Worm (Caenorhabditis elegans): ENCODE data around the gene R166.3.

The R166.3 gene

DNA sequence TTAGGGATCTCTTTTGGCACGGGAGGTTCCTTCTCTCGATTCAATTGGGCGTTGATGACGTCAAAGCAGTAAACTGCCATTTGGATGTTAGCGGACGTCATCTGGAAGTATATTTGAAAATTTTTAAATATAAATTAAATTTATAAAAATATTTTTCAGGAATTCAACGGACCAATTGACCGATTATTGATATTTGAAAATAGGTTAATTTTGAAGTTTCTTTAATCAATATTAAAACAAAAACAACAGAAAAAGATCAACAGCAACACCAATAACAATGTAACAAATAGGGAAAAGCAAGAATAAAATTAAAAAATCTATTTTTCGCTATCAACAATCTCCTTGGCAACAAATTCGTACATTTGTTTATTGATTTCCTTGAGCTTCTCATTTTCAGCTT is at the start of gene R166.3:
TSS of gene R166.3 (minus strand) at position 101 of the 400 bp plus-strand sequence.
- no peak for TF ChIP-seq unc-62 (GFP tag; optimal IDR thresholded peaks at IDR 0.05)

DNA sequence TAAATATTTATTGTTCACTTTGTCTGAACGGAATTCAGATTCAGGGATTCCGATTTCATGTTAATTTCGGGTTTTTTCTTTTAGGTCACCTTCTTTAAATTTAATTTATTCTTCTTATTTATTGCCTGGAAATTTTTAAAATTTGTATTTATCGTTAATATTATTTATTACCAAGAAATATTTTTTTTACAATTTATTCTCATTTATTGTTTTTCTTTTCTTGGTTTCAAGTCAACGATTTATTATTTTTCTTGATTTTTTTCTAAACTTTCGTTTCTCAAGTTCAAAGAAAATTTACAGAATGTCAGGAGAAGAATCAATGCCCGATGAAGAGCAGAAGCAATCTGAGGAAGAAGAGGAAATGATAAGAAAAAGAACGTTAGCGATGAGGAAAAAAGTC is 48.6 kb upstream of the R166.3 start, which contains the start of gene crn-3:
TSS of gene crn-3 (plus strand) at position 301 of the 400 bp plus-strand sequence.
- no peak for TF ChIP-seq unc-62 (GFP tag; optimal IDR thresholded peaks at IDR 0.05)

DNA sequence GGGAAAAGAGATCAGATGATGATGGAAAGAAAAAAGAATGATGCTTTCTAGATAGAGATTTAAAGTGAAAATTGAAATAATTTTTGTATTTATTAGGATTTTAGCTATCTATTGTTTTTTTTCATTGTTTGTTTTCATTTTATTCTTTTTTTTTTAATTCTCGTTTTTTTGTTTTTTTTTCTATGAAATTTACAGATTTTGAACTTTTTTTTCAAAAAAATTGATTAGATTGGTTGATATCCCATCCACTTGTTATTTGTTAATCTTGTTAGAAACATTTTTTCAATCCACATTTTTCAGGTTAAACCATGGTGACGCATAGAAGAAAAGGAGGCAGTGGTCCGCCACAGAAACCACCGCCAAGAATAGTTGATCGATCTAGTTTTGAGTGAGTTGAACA is 44.9 kb upstream of the R166.3 start, which contains the start of gene algn-9:
TSS of gene algn-9 (plus strand) at position 301 of the 400 bp plus-strand sequence.
- TF ChIP-seq unc-62 (GFP tag; optimal IDR thresholded peaks at IDR 0.05), result no peak

DNA sequence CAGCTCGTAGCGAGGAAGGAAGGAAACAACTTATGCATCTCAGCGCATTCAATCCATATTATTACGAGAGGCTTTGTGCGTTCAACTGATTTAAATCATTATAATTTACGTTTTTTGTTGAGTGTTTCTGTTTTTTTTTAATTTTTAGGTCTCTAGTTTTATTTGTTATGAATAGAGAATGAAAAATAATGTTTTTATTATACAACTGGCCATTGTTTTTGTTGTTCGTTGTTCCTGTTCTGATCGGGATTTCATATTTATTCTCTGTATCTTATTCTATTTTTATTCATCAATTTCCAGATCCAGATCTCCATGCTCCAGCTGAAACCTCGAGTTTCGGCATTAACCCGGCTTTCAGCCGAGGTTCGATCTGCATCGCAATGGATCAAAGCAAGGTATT is 43.2 kb upstream of the R166.3 start, which contains the start of gene mrps-22:
TSS of gene mrps-22 (plus strand) at position 301 of the 400 bp plus-strand sequence.
- TF ChIP-seq unc-62 (GFP tag; optimal IDR thresholded peaks at IDR 0.05), result no peak

DNA sequence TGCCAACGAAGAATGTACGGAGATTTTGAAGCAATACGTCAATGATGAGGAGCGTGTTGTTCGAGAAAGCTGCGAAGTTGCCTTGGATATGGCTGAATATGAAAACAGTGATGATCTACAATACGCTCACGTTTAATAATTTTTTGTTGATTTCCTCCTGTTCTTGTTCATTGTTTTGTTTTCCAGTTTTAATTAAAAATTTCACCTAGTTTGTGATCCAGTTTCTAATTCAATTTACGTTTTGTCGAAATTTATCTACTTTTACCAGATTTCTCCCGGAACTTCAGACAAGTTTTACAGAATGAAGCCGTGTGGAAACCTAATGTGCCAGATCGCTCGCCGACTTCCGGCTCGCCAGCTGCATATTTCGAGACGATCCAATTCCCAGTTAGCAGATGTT is 41.7 kb upstream of the R166.3 start, which contains the start of gene dap-3:
TSS of gene dap-3 (plus strand) at position 301 of the 400 bp plus-strand sequence.
- TF ChIP-seq unc-62 (GFP tag; optimal IDR thresholded peaks at IDR 0.05), result no peak

DNA sequence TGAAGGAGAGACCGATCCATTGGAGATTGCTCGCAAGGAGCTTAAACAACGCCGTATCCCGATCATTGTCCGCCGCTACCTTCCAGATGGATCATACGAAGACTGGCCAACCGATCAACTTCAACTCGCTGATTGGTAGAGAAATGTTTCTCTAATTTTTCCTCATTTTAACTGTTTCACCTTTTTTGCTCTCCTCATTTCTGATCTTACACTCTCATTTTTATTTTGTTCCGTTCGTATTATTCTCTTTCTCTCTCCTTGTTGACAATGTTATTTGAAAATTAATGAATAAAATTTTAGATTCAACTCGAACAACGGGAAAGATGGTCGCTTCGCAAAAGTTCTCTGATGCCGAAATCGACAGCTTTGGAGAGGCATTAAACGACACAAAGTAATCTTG is 40.5 kb upstream of the R166.3 start, which contains the start of gene dohh-1:
TSS of gene dohh-1 (plus strand) at position 301 of the 400 bp plus-strand sequence.
- no peak for TF ChIP-seq unc-62 (GFP tag; optimal IDR thresholded peaks at IDR 0.05)

DNA sequence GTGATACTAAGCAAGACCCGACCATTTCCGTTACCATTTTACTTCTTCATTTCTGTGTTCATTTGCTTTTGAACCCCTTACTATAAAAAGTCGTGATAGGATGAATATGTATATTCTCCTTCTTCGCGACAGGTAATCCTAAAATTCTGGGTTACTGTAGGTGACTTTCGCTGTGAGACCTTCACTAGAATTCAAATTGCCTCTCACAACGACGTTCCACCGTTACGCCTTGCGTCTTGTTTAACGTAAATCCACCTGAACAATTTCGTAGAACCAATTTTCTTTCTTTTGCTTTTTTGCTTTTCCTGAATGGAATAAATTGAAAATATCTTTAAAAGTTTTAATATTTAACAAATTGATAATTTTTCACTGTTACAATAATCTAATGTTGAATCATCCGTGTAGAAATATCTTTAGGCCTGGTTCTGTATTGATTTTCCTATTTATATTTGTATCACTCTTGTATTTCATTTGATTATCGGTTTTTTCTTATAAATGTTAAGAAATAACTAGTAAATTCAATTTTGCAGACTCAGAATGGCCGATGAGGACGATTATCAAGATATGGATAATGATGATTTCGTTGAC is 39.8 kb upstream of the R166.3 start, which contains the start of gene rpb-6:
TSS of gene rpb-6 (plus strand) at position 538 of the 588 bp plus-strand sequence.
- no peak for TF ChIP-seq unc-62 (GFP tag; optimal IDR thresholded peaks at IDR 0.05)

DNA sequence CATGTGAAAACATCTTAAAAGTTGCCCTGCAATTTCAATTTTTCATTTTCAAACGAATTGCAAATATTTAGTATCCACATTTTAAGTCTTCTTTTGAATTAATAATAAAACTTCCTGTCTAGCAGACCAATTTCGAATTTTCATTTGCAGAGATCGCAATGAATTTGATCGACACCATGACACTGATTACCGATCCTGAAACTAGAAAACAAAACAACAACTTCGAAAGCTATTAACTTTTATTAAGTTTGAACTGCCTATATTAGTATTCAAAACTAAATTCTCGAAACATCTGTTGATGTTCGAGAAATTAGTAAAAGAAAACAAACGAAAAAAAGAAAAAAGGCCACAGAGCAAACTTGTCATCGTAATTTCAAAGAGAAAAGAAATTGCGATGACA is 35.0 kb upstream of the R166.3 start:
- no peak for TF ChIP-seq unc-62 (GFP tag; optimal IDR thresholded peaks at IDR 0.05)

DNA sequence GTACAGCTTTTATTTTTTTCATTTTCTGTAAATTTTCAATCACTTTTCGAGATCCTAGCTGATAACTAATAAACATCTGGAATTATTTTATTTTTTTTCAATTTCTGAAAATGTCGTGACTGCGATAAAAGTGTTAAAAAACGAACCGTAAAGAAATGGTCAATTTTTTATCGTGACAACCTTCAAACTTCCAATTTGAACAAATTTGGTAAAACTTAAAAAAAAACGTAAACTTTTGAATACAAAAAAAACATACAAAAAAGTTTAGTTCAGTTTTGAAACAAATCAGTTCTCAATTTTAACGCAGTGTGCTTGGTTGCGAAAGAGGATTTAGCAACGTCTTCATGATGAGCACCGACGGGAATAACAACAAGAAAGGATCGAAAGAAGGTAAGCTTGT is 32.8 kb upstream of the R166.3 start, which contains the start of gene C06A1.3:
TSS of gene C06A1.3 (plus strand) at position 301 of the 400 bp plus-strand sequence.
- no peak for TF ChIP-seq unc-62 (GFP tag; optimal IDR thresholded peaks at IDR 0.05)

DNA sequence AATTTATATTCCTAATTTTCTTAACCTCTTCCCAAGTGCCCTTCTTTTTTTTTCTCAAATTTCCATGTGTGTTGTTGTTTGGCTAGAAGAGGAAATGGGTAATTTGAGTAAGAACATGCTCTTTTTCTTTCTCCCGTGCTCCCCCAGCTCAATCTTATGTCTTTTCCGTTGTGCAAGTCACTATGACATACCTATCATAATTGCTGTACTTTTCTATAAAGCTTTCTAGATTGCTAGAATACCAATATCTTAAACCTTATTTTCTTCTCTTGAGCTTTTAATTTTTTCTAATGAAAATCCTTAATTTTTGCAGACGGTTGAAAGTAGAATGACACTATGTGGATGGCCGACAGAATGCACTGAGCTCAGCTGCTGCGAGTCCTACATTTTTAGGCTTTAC is 31.2 kb upstream of the R166.3 start, which contains the start of gene txt-13:
TSS of gene txt-13 (plus strand) at position 301 of the 400 bp plus-strand sequence.
- TF ChIP-seq unc-62 (GFP tag; optimal IDR thresholded peaks at IDR 0.05), result no peak

DNA sequence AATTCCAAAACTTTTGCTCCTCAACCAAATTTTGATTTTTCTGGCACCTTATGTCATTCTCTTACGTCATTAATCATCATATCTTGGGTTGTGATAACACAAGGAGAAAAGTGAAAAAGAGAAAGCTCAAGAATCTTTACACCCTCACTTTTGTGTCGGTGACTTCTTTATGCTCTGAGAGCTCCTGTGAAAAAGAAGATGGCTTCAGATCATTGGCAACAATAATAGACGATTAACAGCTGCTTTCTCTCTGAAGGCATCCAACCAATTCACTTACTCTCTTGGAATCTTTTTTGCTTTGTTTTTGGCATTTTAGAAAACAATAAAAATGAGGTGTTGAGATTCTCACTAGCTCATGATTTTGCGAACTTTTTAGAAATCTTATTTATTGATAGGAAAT is 30.4 kb upstream of the R166.3 start:
- no peak for TF ChIP-seq unc-62 (GFP tag; optimal IDR thresholded peaks at IDR 0.05)

DNA sequence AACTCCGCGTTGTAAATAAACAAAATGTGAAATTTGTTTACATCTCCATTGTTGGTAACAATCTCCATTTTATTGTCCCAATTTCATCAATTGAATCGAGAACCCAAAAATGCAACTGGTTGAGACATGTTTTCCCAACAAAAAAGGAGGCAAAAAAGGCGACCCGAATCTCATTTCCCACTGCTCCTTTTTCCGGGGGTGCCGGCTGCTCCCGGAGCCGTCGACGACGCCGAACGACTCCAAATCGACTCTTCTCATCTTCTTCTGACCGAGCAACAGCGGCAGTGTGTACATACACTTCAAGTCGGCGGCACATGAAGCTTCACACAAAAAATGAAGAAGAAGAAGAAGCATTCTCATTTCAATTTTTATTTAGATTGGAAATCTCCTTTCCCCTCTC is 27.3 kb upstream of the R166.3 start:
- TF ChIP-seq unc-62 (GFP tag; optimal IDR thresholded peaks at IDR 0.05), result no peak

DNA sequence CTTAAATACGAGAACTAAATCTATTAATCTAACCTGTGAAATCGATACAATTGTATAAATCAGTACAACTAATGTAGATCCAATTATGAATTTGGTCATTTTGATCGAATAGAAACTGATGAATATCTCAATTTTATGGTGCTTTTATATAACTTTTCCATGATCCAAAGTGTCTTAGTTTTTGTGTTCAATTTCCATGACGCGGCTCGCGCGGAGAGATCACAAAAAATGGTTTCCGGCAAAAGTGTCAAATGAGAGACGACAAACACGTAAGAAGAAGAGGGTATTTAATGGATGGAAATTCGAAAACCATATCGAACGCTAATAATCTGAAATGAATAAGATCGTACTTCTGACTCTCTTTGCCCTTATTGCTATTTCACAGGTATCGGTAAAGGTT is 25.4 kb upstream of the R166.3 start, which contains the start of the genes C06A1.6 and C06A1.7:
TSS of gene C06A1.6 (minus strand) at position 101 of the 400 bp plus-strand sequence.
TSS of gene C06A1.7 (plus strand) at position 314 of the 400 bp plus-strand sequence.
- TF ChIP-seq unc-62 (GFP tag; optimal IDR thresholded peaks at IDR 0.05), result no peak

DNA sequence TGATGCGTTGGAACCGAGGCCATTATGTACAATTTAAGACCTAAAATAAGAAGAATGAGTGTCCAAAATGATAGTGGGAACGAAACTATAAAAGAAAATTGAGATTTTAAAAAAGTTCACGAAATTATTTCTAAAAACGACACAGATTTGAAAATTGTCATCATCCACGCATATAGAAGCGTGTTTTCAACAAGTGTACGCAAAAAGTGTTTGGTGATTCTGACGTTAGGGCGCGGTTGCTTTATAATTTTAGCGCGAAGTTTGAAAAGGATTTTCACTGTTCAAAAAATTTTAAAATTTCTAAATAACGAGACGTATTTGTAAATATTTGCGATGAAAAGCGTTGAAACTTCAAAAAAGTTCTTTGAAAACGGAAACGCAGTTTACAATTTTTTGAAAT is 24.2 kb upstream of the R166.3 start, which contains the start of gene cdc-48.1:
TSS of gene cdc-48.1 (minus strand) at position 40 of the 400 bp plus-strand sequence.
- TF ChIP-seq unc-62 (GFP tag; optimal IDR thresholded peaks at IDR 0.05), result peak; percentile 74

DNA sequence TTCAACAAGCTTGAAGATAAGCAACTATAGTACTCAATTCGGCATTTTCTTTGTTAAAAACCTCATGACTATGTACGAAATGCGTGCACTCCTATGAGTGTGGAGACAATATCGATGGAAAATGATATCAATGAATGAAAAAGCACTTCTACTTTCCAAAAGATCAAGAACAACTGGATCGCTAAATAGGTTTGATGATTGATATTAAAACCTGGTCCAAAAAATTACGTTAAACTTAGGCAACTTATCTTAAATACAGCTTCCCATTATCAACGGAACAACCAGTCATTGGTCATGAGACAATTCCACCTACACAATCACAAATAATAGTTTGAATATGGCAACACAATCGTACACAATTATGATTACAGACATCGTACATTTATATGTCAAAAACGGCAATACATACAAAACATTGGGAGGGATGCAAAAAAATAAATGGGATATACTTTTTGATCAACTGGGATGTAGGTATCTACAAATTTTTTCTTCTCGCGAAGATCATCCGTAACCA is 20.6 kb upstream of the R166.3 start:
- TF ChIP-seq unc-62 (GFP tag; optimal IDR thresholded peaks at IDR 0.05), result no peak

DNA sequence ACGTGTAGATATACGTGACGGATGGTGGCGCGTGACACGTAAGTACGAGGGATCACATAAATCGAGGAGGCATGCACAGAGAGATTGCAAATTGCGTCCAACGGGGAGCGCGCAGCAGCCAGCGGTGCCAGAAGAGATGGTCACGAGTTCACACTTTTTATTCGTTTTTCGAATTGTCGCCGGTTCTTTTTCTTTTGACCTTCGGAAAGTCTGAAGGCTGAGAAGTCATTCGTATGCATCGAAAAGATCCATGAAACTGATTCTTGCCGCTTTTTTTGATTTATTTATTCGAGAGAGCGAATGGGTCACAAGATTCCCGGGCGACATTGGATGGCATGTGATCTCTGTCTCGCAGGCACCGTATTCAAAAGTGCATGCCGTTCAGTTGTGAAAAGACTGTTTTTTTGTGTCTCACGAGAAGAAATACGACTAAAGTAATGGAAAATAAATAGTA is 19.9 kb upstream of the R166.3 start:
- TF ChIP-seq unc-62 (GFP tag; optimal IDR thresholded peaks at IDR 0.05), result no peak

DNA sequence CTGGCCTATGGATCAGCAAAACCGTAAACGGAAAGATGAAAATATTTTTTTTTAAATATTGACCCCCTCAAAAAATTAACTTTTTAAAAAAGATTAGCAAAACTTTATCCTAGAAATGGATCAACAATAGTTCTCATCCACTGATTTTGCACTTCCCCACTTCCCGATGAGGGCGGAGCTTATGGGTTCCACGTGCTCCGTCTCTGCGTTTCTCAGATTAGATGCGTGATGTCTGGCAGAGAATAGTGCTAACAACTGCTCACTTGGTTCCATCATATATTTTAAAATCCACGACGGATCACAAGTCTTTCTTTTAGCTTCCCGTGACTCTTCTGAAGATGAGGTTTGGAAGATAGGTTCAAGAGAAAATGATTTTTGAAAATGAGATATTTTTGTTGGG is 19.2 kb upstream of the R166.3 start:
- no peak for TF ChIP-seq unc-62 (GFP tag; optimal IDR thresholded peaks at IDR 0.05)
